Worm (Caenorhabditis elegans): Measurements from ENCODE around the gene F28B4.3.

F28B4.3 gene

DNA sequence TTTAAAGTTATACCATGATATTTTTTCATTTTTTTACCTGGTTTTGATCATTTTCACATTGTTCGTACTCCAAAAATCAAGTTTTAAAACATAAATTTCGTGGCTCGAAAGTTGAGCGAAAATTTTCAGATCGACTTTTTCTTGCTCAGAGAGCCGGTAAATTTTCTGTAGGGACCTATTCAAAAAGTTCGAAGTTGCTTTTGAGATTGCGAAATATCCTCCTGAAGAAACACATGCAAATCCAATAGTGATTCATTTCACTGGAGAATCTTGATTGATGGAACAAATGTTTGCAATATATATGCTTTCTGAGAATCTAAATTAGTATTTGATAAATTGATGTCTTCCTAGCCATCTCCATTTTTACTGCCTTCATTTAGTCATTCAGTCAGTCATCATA, 18.5 kb downstream of the F28B4.3 start:
- no peak for TF ChIP-seq ceh-16 (tag; optimal IDR thresholded peaks at IDR 0.05)
- no peak for TF ChIP-seq nhr-237 (tag; optimal IDR thresholded peaks at IDR 0.05)
- TF ChIP-seq unc-62 (GFP tag; optimal IDR thresholded peaks at IDR 0.05) = no peak
- no peak for TF ChIP-seq elt-3 (tag; optimal IDR thresholded peaks at IDR 0.05)
- no peak for TF ChIP-seq egl-27 (tag; optimal IDR thresholded peaks at IDR 0.05)
- no peak for TF ChIP-seq lsy-12 (tag; optimal IDR thresholded peaks at IDR 0.05)
- no peak for TF ChIP-seq nhr-67 (tag; optimal IDR thresholded peaks at IDR 0.05)
- TF ChIP-seq elt-1 (tag; optimal IDR thresholded peaks at IDR 0.05) = no peak
- no peak for TF ChIP-seq ZK546.5 (tag; optimal IDR thresholded peaks at IDR 0.05)
- TF ChIP-seq lin-39 (tag; optimal IDR thresholded peaks at IDR 0.05) = no peak
- no peak for TF ChIP-seq mdl-1 (tag; optimal IDR thresholded peaks at IDR 0.05)
- no peak for TF ChIP-seq unc-39 (tag; optimal IDR thresholded peaks at IDR 0.05)
- TF ChIP-seq egl-5 (tag; optimal IDR thresholded peaks at IDR 0.05) = no peak
- no peak for TF ChIP-seq hmg-11 (tag; optimal IDR thresholded peaks at IDR 0.05)
- no peak for TF ChIP-seq aly-2 (tag; optimal IDR thresholded peaks at IDR 0.05)
- no peak for TF ChIP-seq zag-1 (tag; optimal IDR thresholded peaks at IDR 0.05)
- TF ChIP-seq nhr-28 (tag; optimal IDR thresholded peaks at IDR 0.05) = no peak
- TF ChIP-seq nhr-76 (tag; optimal IDR thresholded peaks at IDR 0.05) = no peak
- TF ChIP-seq nhr-77 (tag; optimal IDR thresholded peaks at IDR 0.05) = no peak

DNA sequence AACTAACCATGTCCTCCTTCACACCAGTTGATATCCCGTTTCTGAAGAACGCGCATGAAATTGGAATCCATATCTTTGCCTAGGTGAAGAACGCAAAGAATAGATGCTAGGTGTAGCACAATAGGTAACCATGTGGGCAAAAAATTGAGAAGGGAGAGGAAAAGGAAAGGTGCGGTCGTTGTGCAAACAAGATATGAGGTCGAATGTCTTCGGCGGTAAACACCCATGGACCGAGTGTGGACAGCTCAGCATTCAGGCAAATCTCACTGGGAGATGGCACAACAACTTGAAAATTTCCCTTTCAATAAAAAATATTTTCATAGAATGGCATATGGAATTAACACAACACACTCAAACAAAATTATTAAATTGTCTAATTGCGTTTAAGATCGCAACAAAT, 25.7 kb downstream of the F28B4.3 start, which contains the start of gene F28B4.4:
Gene F28B4.4 (minus strand): TSS at position 101 of the 400 bp plus-strand sequence.
- TF ChIP-seq ceh-82 (tag; optimal IDR thresholded peaks at IDR 0.05) = no peak

DNA sequence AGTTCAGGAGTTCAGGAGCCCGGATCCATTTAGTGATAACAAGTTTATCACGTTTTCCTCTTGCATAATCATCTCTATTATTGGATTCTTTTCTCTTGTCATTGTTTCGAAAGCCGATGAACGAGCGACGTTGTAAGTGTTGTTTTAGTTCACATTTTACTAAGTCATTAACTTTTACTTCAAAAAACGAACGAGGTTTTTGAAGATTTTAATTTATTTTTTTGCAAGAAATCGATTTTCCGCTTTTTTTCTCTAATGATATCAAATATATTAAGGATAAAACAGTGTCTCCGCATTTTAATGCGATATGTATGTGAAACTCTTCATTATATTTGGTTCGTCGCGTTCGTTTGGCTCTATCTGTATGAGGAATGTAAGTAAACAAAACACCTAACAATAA, 30.4 kb downstream of the F28B4.3 start, which contains the start of gene F28B4.1:
Gene F28B4.1 (plus strand): TSS at position 301 of the 400 bp plus-strand sequence.
- no peak for TF ChIP-seq snpc-4 (tag; optimal IDR thresholded peaks at IDR 0.05)
- TF ChIP-seq skn-1 (tag; optimal IDR thresholded peaks at IDR 0.05) = no peak
- TF ChIP-seq egl-5 (tag; optimal IDR thresholded peaks at IDR 0.05) = no peak
- TF ChIP-seq ceh-82 (tag; optimal IDR thresholded peaks at IDR 0.05) = no peak
- no peak for TF ChIP-seq fkh-10 (GFP tag; optimal IDR thresholded peaks at IDR 0.05)
- TF ChIP-seq eor-1 (tag; optimal IDR thresholded peaks at IDR 0.05) = no peak

ce11 chrX:3202350-3202749, 32.9 kb downstream of the F28B4.3 start:
- TF ChIP-seq lin-39 (tag; optimal IDR thresholded peaks at IDR 0.05) (no peak), tbx-2 (tag; optimal IDR thresholded peaks at IDR 0.05) (no peak), zag-1 (tag; optimal IDR thresholded peaks at IDR 0.05) (no peak), elt-2 (tag; optimal IDR thresholded peaks at IDR 0.05) (no peak), pha-4 (tag; optimal IDR thresholded peaks at IDR 0.05) (no peak), ama-1 (optimal IDR thresholded peaks at IDR 0.05) (no peak), pqm-1 (tag; optimal IDR thresholded peaks at IDR 0.05) (no peak), mml-1 (tag; optimal IDR thresholded peaks at IDR 0.05) (no peak), nhr-25 (tag; optimal IDR thresholded peaks at IDR 0.05) (no peak), ceh-16 (tag; optimal IDR thresholded peaks at IDR 0.05) (no peak)

ce11 chrX:3199249-3199648, 36.0 kb downstream of the F28B4.3 start, which contains the start of gene fax-1:
Gene fax-1, minus strand, starts transcription at chrX:3199349.
- TF ChIP-seq hmg-11 (tag; optimal IDR thresholded peaks at IDR 0.05) (no peak), nfya-1 (tag; optimal IDR thresholded peaks at IDR 0.05; ENCODE audit: insufficient read depth) (peak; percentile 53)

- no peak for TF ChIP-seq nhr-43 (tag; optimal IDR thresholded peaks at IDR 0.05; ENCODE audit: poor library complexity, severe bottlenecking)
- no peak for TF ChIP-seq fos-1 (tag; optimal IDR thresholded peaks at IDR 0.05)
- TF ChIP-seq lsy-12 (tag; optimal IDR thresholded peaks at IDR 0.05) = no peak
- no peak for TF ChIP-seq mdl-1 (tag; optimal IDR thresholded peaks at IDR 0.05)
- TF ChIP-seq snpc-4 (tag; optimal IDR thresholded peaks at IDR 0.05) = no peak
Observed at ce11 chrX:3197319-3197718, 37.9 kb downstream of the F28B4.3 start.

Measured in whole organism, L3 larva.